Worm (Caenorhabditis elegans) whole organism, young adult: Measurements from ENCODE around the gene F57H12.6.

Experiments used
- B0035.1 ChIP-seq: sonication (generic microtip); optimal IDR thresholded peaks from 2 replicates; lab custom pipeline; 2016; ENCODE audit warnings: missing genetic modification characterization, mild to moderate bottlenecking, missing compliant biosample characterization, missing genotype, missing genetic modification reagents
- D2030.7 ChIP-seq: fragments of 200-800 bp; sonication (Bioruptor generic); IDR thresholded peaks from 2 replicates; pipeline ENCODE4 v1.3.6; 2022; ENCODE audit warnings: missing genetic modification reagents, missing genetic modification characterization, missing compliant biosample characterization
- F33H1.4 ChIP-seq: fragments of 200-800 bp; sonication (Bioruptor generic); IDR thresholded peaks from 2 replicates; pipeline ENCODE4 v1.3.6; 2022; ENCODE audit warnings: missing genetic modification reagents, missing genetic modification characterization, missing compliant biosample characterization
- K12H6.12 ChIP-seq: fragments of 200-800 bp; sonication (Bioruptor generic); optimal IDR thresholded peaks from 2 replicates; lab custom pipeline; 2018; ENCODE audit warnings: mild to moderate bottlenecking, missing genetic modification characterization, missing compliant biosample characterization
- Y53G8AR.9 ChIP-seq: fragments of 200-800 bp; sonication (Bioruptor generic); conservative IDR thresholded peaks from 2 replicates; pipeline ENCODE4 v1.3.6; 2022; ENCODE audit warnings: missing genetic modification reagents, missing genetic modification characterization, missing compliant biosample characterization
- ama-1 ChIP-seq, 3 experiments: fragments of 150-350 bp in 1 of 3; sonication (generic microtip) in 2 of 3; optimal IDR thresholded peaks; 2 replicates each; lab custom pipeline; 2014 to 2018; ENCODE audit warnings: missing biosample characterization in 2 of 3, missing genetic modification characterization in 2 of 3, missing genetic modification reagents in 2 of 3
- atf-7 ChIP-seq: sonication (generic microtip); optimal IDR thresholded peaks from 2 replicates; lab custom pipeline; 2017; ENCODE audit warnings: mild to moderate bottlenecking, missing genetic modification characterization, missing compliant biosample characterization
- athp-1 ChIP-seq: sonication (generic microtip); optimal IDR thresholded peaks from 2 replicates; lab custom pipeline; 2017; ENCODE audit warnings: mild to moderate bottlenecking, missing genetic modification characterization, missing compliant biosample characterization
- attf-5 ChIP-seq: fragments of 200-800 bp; sonication (Bioruptor generic); optimal IDR thresholded peaks from 2 replicates; lab custom pipeline; 2018; ENCODE audit warnings: mild to moderate bottlenecking, missing genetic modification characterization, missing compliant biosample characterization
- attf-6 ChIP-seq: fragments of 200-800 bp; sonication (Bioruptor generic); IDR thresholded peaks from 2 replicates; pipeline ENCODE4 v1.3.6; 2022; ENCODE audit warnings: missing genetic modification reagents, missing genetic modification characterization, missing compliant biosample characterization
- bed-2 ChIP-seq: fragments of 200-800 bp; sonication (Bioruptor generic); IDR thresholded peaks from 2 replicates; pipeline ENCODE4 v1.3.6; 2022; ENCODE audit warnings: missing genetic modification reagents, missing genetic modification characterization, missing compliant biosample characterization
- ceh-100 ChIP-seq: fragments of 200-800 bp; sonication (Bioruptor generic); IDR thresholded peaks from 2 replicates; pipeline ENCODE4 v1.3.6; 2022; ENCODE audit warnings: missing genetic modification reagents, missing genetic modification characterization, missing compliant biosample characterization
- ceh-79 ChIP-seq: sonication (generic microtip); optimal IDR thresholded peaks from 2 replicates; lab custom pipeline; 2017; ENCODE audit warnings: mild to moderate bottlenecking, missing genetic modification characterization, missing compliant biosample characterization
- die-1 ChIP-seq: sonication (generic microtip); optimal IDR thresholded peaks from 2 replicates; lab custom pipeline; 2016; ENCODE audit warnings: missing genotype, mild to moderate bottlenecking, missing genetic modification characterization, missing compliant biosample characterization
- dox-1 ChIP-seq: fragments of 200-800 bp; sonication (Bioruptor generic); IDR thresholded peaks from 2 replicates; pipeline ENCODE4 v1.3.6; 2022; ENCODE audit warnings: missing genetic modification reagents, missing genetic modification characterization, missing compliant biosample characterization
- efl-1 ChIP-seq: fragments of 150-350 bp; optimal IDR thresholded peaks from 2 replicates; lab custom pipeline; 2014; ENCODE audit warnings: missing biosample characterization, missing genetic modification reagents, missing genetic modification characterization
- ekl-4 ChIP-seq: fragments of 200-800 bp; sonication (Bioruptor generic); IDR thresholded peaks from 2 replicates; pipeline ENCODE4 v1.3.6; 2022; ENCODE audit warnings: missing genetic modification reagents, missing genetic modification characterization, missing compliant biosample characterization
- ets-4 ChIP-seq: fragments of 200-800 bp; sonication (Bioruptor generic); optimal IDR thresholded peaks from 2 replicates; lab custom pipeline; 2018; ENCODE audit warnings: mild to moderate bottlenecking, missing genetic modification characterization, missing compliant biosample characterization
- fkh-3 ChIP-seq: sonication (generic microtip); optimal IDR thresholded peaks from 2 replicates; lab custom pipeline; 2016; ENCODE audit warnings: mild to moderate bottlenecking, missing genetic modification characterization, missing compliant biosample characterization
- hsf-1 ChIP-seq: fragments of 200-800 bp; sonication (Bioruptor generic); IDR thresholded peaks from 2 replicates; pipeline ENCODE4 v1.3.6; 2022; ENCODE audit warnings: missing genetic modification reagents, missing genetic modification characterization, missing compliant biosample characterization
- lag-1 ChIP-seq: fragments of 200-800 bp; sonication (Bioruptor generic); IDR thresholded peaks from 2 replicates; pipeline ENCODE4 v1.3.6; 2022; ENCODE audit warnings: missing genetic modification reagents, missing genetic modification characterization, missing compliant biosample characterization
- let-526 ChIP-seq: fragments of 200-800 bp; sonication (Bioruptor generic); IDR thresholded peaks from 2 replicates; pipeline ENCODE4 v1.3.6; 2022; ENCODE audit warnings: missing genetic modification reagents, missing genetic modification characterization, missing compliant biosample characterization
- lin-40 ChIP-seq: sonication (generic microtip); optimal IDR thresholded peaks from 2 replicates; lab custom pipeline; 2016; ENCODE audit warnings: missing genetic modification characterization, mild to moderate bottlenecking, missing compliant biosample characterization, missing genotype, missing genetic modification reagents
- lir-1 ChIP-seq: fragments of 200-800 bp; sonication (Bioruptor generic); conservative IDR thresholded peaks from 2 replicates; pipeline ENCODE4 v1.3.6; 2022; ENCODE audit warnings: missing genetic modification reagents, missing genetic modification characterization, missing compliant biosample characterization
- lsl-1 ChIP-seq: fragments of 200-800 bp; sonication (Bioruptor generic); optimal IDR thresholded peaks from 2 replicates; lab custom pipeline; 2018; ENCODE audit warnings: mild to moderate bottlenecking, missing genetic modification characterization, moderate library complexity, missing compliant biosample characterization
- madf-3 ChIP-seq: fragments of 200-800 bp; sonication (Bioruptor generic); IDR thresholded peaks from 2 replicates; pipeline ENCODE4 v1.3.6; 2022; ENCODE audit warnings: missing genetic modification reagents, missing genetic modification characterization, missing compliant biosample characterization
- mcd-1 ChIP-seq: fragments of 200-800 bp; sonication (Bioruptor generic); IDR thresholded peaks from 2 replicates; pipeline ENCODE4 v1.3.6; 2022; ENCODE audit warnings: missing genetic modification reagents, missing genetic modification characterization, missing compliant biosample characterization
- nfyb-1 ChIP-seq: fragments of 200-800 bp; sonication (Bioruptor generic); IDR thresholded peaks from 2 replicates; pipeline ENCODE4 v1.3.6; 2022; ENCODE audit warnings: missing genetic modification reagents, missing genetic modification characterization, missing compliant biosample characterization
- nhr-120 ChIP-seq: fragments of 200-800 bp; sonication (Bioruptor generic); IDR thresholded peaks from 2 replicates; pipeline ENCODE4 v1.3.6; 2022; ENCODE audit warnings: missing genetic modification characterization, missing compliant biosample characterization
- nhr-27 ChIP-seq: fragments of 200-800 bp; sonication (Bioruptor generic); optimal IDR thresholded peaks from 2 replicates; lab custom pipeline; 2018; ENCODE audit warnings: mild to moderate bottlenecking, missing genetic modification characterization, moderate library complexity, missing compliant biosample characterization
- nhr-80 ChIP-seq: sonication (generic microtip); optimal IDR thresholded peaks from 2 replicates; lab custom pipeline; 2016; ENCODE audit warnings: missing genetic modification characterization, missing compliant biosample characterization
- rcor-1 ChIP-seq: fragments of 200-800 bp; sonication (Bioruptor generic); IDR thresholded peaks from 2 replicates; pipeline ENCODE4 v1.3.6; 2022; ENCODE audit warnings: missing genetic modification reagents, missing genetic modification characterization, missing compliant biosample characterization
- rec-8 ChIP-seq, 2 experiments: sonication (generic microtip); optimal IDR thresholded peaks; 2 replicates each; lab custom pipeline; 2016; ENCODE audit warnings: mild to moderate bottlenecking in 2 of 2, missing genetic modification characterization in 2 of 2, missing genetic modification reagents in 2 of 2, missing genotype in 2 of 2, missing biosample characterization in 1 of 2, missing compliant biosample characterization in 1 of 2, moderate library complexity in 1 of 2
- snpc-1.1 ChIP-seq: sonication (generic microtip); optimal IDR thresholded peaks from 2 replicates; lab custom pipeline; 2017; ENCODE audit warnings: missing genetic modification characterization, mild to moderate bottlenecking, missing compliant biosample characterization, antibody characterized with exemption, moderate library complexity, missing genotype, missing genetic modification reagents; ENCODE audit not compliant: insufficient read depth
- snpc-1.3 ChIP-seq: sonication (generic microtip); optimal IDR thresholded peaks from 2 replicates; lab custom pipeline; 2017; ENCODE audit warnings: missing genetic modification characterization, mild to moderate bottlenecking, missing compliant biosample characterization, antibody characterized with exemption, moderate library complexity, missing genotype, missing genetic modification reagents; ENCODE audit not compliant: insufficient read depth
- snpc-3.4 ChIP-seq: sonication (generic microtip); optimal IDR thresholded peaks from 2 replicates; lab custom pipeline; 2017; ENCODE audit warnings: missing genetic modification characterization, mild to moderate bottlenecking, missing compliant biosample characterization, antibody characterized with exemption, moderate library complexity, missing genotype, missing genetic modification reagents
- sptf-2 ChIP-seq: fragments of 200-800 bp; sonication (Bioruptor generic); optimal IDR thresholded peaks from 2 replicates; lab custom pipeline; 2018; ENCODE audit warnings: mild to moderate bottlenecking, missing genetic modification characterization, missing compliant biosample characterization
- unc-130 ChIP-seq: sonication (generic microtip); optimal IDR thresholded peaks from 2 replicates; lab custom pipeline; 2016; ENCODE audit warnings: missing genetic modification reagents, missing genetic modification characterization, missing compliant biosample characterization
- xnd-1 ChIP-seq: sonication (generic microtip); optimal IDR thresholded peaks from 2 replicates; lab custom pipeline; 2016; ENCODE audit warnings: missing genotype, missing genetic modification reagents, missing genetic modification characterization, missing compliant biosample characterization
- ztf-25 ChIP-seq: fragments of 200-800 bp; sonication (Bioruptor generic); IDR thresholded peaks from 2 replicates; pipeline ENCODE4 v1.3.6; 2022; ENCODE audit warnings: missing genetic modification reagents, missing genetic modification characterization, missing compliant biosample characterization
- ztf-28 ChIP-seq: fragments of 200-800 bp; sonication (Bioruptor generic); IDR thresholded peaks from 2 replicates; pipeline ENCODE4 v1.3.6; 2022; ENCODE audit warnings: missing genetic modification reagents, missing genetic modification characterization, missing compliant biosample characterization
- ztf-6 ChIP-seq: fragments of 200-800 bp; sonication (Bioruptor generic); IDR thresholded peaks from 2 replicates; pipeline ENCODE4 v1.3.6; 2022; ENCODE audit warnings: missing genetic modification reagents, missing genetic modification characterization, missing compliant biosample characterization

F57H12.6 gene

DNA sequence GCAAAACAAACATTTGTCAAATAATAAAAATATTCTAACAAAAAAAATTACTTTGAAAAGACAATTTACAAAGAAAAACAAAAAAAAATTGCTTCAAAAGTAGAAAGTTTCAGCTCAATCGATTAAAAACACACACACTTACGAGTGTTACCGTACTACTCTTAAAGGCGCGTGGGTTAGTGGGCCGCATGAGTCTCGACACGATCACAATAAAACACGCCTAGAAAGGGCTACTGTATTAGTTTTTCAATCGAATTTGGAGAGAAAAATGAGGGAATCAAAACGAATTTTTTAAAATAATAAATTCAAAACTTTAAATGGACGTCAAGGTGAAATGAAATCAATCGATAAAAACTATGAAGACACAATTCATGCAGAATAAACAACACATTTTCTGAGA is 34.4 kb upstream of the F57H12.6 start (continued):
- TF ChIP-seq ztf-25 (GFP tag; lab: Robert Waterston, UW) (no peak), snpc-1.1 (tag; lab: Kevin White, UChicago) (peak; percentile 36), efl-1 (GFP tag; lab: Kevin White, UChicago) (peak; percentile 19), rcor-1 (GFP tag; lab: Robert Waterston, UW) (peak; percentile 54; the same call in 1 of the 2 replicates), ets-4 (GFP tag; lab: Kevin White, UChicago) (no peak), snpc-3.4 (tag; lab: Kevin White, UChicago) (peak; percentile 59), athp-1 (tag; lab: Kevin White, UChicago) (no peak), atf-7 (tag; lab: Kevin White, UChicago) (no peak), ceh-100 (GFP tag; lab: Robert Waterston, UW) (peak; percentile 38; the same call in 1 of the 2 replicates), F33H1.4 (peak; percentile 93), K12H6.12 (tag; lab: Kevin White, UChicago) (no peak), lsl-1 (GFP tag; lab: Kevin White, UChicago) (peak; percentile 92), snpc-1.3 (tag; lab: Kevin White, UChicago) (peak; percentile 46), lag-1 (GFP tag; lab: Robert Waterston, UW) (no peak), unc-130 (GFP tag; lab: Kevin White, UChicago) (no peak), ama-1 (optimal IDR thresholded peaks at IDR 0.05; lab: Kevin White, UChicago) (no peak), ama-1 (GFP tag; optimal IDR thresholded peaks at IDR 0.05; lab: Kevin White, UChicago) (peak in 1 of 2 experiments; percentile 23), D2030.7 (GFP tag; lab: Robert Waterston, UW) (no peak), ztf-6 (GFP tag; lab: Robert Waterston, UW) (no peak), ztf-28 (GFP tag; lab: Robert Waterston, UW) (no peak), hsf-1 (GFP tag; lab: Robert Waterston, UW) (peak; percentile 33; the same call in 1 of the 2 replicates), nfyb-1 (GFP tag; lab: Robert Waterston, UW) (no peak), attf-5 (GFP tag; lab: Kevin White, UChicago) (no peak), mcd-1 (GFP tag; lab: Robert Waterston, UW) (0 out of 2 replicates have a peak, but pooled peaks have one; percentile 9), sptf-2 (GFP tag; lab: Kevin White, UChicago) (no peak), Y53G8AR.9 (GFP tag; lab: Robert Waterston, UW) (no peak), ekl-4 (GFP tag; lab: Robert Waterston, UW) (peak; percentile 66; the same call in 1 of the 2 replicates), madf-3 (GFP tag; lab: Robert Waterston, UW) (0 out of 2 replicates have a peak, but pooled peaks have one; percentile 63), bed-2 (GFP tag; lab: Robert Waterston, UW) (no peak), xnd-1 (tag; lab: Kevin White, UChicago) (peak; percentile 94), nhr-80 (tag; lab: Kevin White, UChicago) (no peak)

ce11 chrIV:8009374-8009773 is 33.3 kb upstream of the F57H12.6 start:
- TF ChIP-seq let-526 (GFP tag; lab: Robert Waterston, UW) (no peak), nhr-120 (no peak), athp-1 (tag; lab: Kevin White, UChicago) (no peak), B0035.1 (tag; lab: Kevin White, UChicago) (no peak), attf-6 (no peak), ceh-100 (GFP tag; lab: Robert Waterston, UW) (no peak), lir-1 (GFP tag; lab: Robert Waterston, UW) (no peak), snpc-1.1 (tag; lab: Kevin White, UChicago) (no peak), ceh-79 (tag; lab: Kevin White, UChicago) (no peak), rec-8 (tag; optimal IDR thresholded peaks at IDR 0.05; lab: Kevin White, UChicago) (no peak), nhr-27 (no peak), atf-7 (tag; lab: Kevin White, UChicago) (no peak), lsl-1 (GFP tag; lab: Kevin White, UChicago) (no peak), dox-1 (GFP tag; lab: Robert Waterston, UW) (no peak), lin-40 (tag; lab: Kevin White, UChicago) (no peak), fkh-3 (no peak), die-1 (tag; lab: Kevin White, UChicago) (no peak), sptf-2 (GFP tag; lab: Kevin White, UChicago) (no peak), nfyb-1 (GFP tag; lab: Robert Waterston, UW) (no peak)
